Fruit fly (Drosophila melanogaster): ENCODE results near the gene Rab7.

dm6 chr3R:23991364-23991763, 1.4 kb upstream of the Rab7 start:
- TF ChIP-seq HLH106 (tag; optimal IDR thresholded peaks at IDR 0.05) (no peak), rgr (GFP tag; optimal IDR thresholded peaks at IDR 0.05) (no peak), Myc (optimal IDR thresholded peaks at IDR 0.05) (no peak), dl (GFP tag; optimal IDR thresholded peaks at IDR 0.05; ENCODE audit: insufficient read depth in 1 of 2, partially characterized antibody in 2 of 2) (no peak), Abd-B (GFP tag; optimal IDR thresholded peaks at IDR 0.05) (no peak), tai (GFP tag; optimal IDR thresholded peaks at IDR 0.05) (no peak), jim (GFP tag; optimal IDR thresholded peaks at IDR 0.05) (no peak), br (GFP tag; optimal IDR thresholded peaks at IDR 0.05) (no peak), Hr83 (GFP tag; optimal IDR thresholded peaks at IDR 0.05; ENCODE audit: poor library complexity, severe bottlenecking) (no peak), h (GFP tag; optimal IDR thresholded peaks at IDR 0.05) (no peak)
